Fruit fly (Drosophila melanogaster) whole organism, prepupa: ENCODE data around the gene CG14286.
A peak's percentile ranks its signal among the peaks of the same experiment; 100 is the strongest.

Experiments
- Blimp-1 ChIP-seq: fragments of 200-800 bp; sonication (Bioruptor generic); optimal IDR thresholded peaks from 3 replicates; lab custom pipeline; 2017; ENCODE audit warnings: missing biosample characterization, missing genetic modification characterization, mild to moderate bottlenecking, moderate library complexity, missing genetic modification reagents
- CG10631 ChIP-seq: fragments of 200-800 bp; sonication (Bioruptor generic); optimal IDR thresholded peaks from 2 replicates; lab custom pipeline; 2016; ENCODE audit warnings: missing biosample characterization, missing genetic modification characterization
- CG10669 ChIP-seq: fragments of 200-800 bp; sonication (Bioruptor generic); optimal IDR thresholded peaks from 3 replicates; lab custom pipeline; 2018; ENCODE audit warnings: missing biosample characterization, mild to moderate bottlenecking, missing genetic modification characterization, moderate library complexity
- CG11762 ChIP-seq: fragments of 200-800 bp; sonication (Bioruptor generic); optimal IDR thresholded peaks from 3 replicates; lab custom pipeline; 2016; ENCODE audit warnings: missing biosample characterization, missing genetic modification characterization; ENCODE audit not compliant: insufficient read depth
- CG11902 ChIP-seq: fragments of 200-800 bp; sonication (Bioruptor generic); optimal IDR thresholded peaks from 3 replicates; lab custom pipeline; 2016; ENCODE audit warnings: missing biosample characterization, missing genetic modification characterization
- CG15336 ChIP-seq: fragments of 200-800 bp; sonication (Bioruptor generic); IDR thresholded peaks from 2 replicates; pipeline ENCODE4 v1.3.6; 2022; ENCODE audit warnings: missing biosample characterization, missing genetic modification characterization
- CG1621 ChIP-seq: fragments of 200-800 bp; sonication (Bioruptor generic); optimal IDR thresholded peaks from 3 replicates; lab custom pipeline; 2018; ENCODE audit warnings: missing biosample characterization, mild to moderate bottlenecking, missing genetic modification characterization
- CG16779 ChIP-seq: fragments of 200-800 bp; sonication (Bioruptor generic); optimal IDR thresholded peaks from 3 replicates; lab custom pipeline; 2017; ENCODE audit warnings: missing biosample characterization, mild to moderate bottlenecking, missing genetic modification characterization
- CG3032 ChIP-seq: fragments of 200-800 bp; optimal IDR thresholded peaks from 2 replicates; lab custom pipeline; 2019; ENCODE audit warnings: missing biosample characterization, mild to moderate bottlenecking, missing genetic modification characterization, moderate library complexity
- CG32006 ChIP-seq: fragments of 200-800 bp; sonication (Bioruptor generic); optimal IDR thresholded peaks from 3 replicates; lab custom pipeline; 2017; ENCODE audit warnings: missing biosample characterization, mild to moderate bottlenecking, missing genetic modification characterization
- CG3919 ChIP-seq: fragments of 200-800 bp; sonication (Bioruptor generic); optimal IDR thresholded peaks from 3 replicates; lab custom pipeline; 2016; ENCODE audit warnings: missing biosample characterization, missing genetic modification characterization
- CG6792 ChIP-seq: fragments of 200-800 bp; sonication (Bioruptor generic); optimal IDR thresholded peaks from 3 replicates; lab custom pipeline; 2016; ENCODE audit warnings: missing biosample characterization, missing genetic modification characterization
- CG6808 ChIP-seq: fragments of 200-800 bp; sonication (Bioruptor generic); optimal IDR thresholded peaks from 3 replicates; lab custom pipeline; 2017; ENCODE audit warnings: missing biosample characterization, missing genetic modification characterization, mild to moderate bottlenecking, moderate library complexity, missing genetic modification reagents
- CG7368 ChIP-seq: fragments of 200-800 bp; sonication (Bioruptor generic); optimal IDR thresholded peaks from 3 replicates; lab custom pipeline; 2016; ENCODE audit warnings: missing biosample characterization, missing genetic modification characterization
- CG8319 ChIP-seq: fragments of 200-800 bp; sonication (Bioruptor generic); optimal IDR thresholded peaks from 3 replicates; lab custom pipeline; 2016; ENCODE audit warnings: missing biosample characterization, missing genetic modification characterization
- CG8632 ChIP-seq: fragments of 200-800 bp; sonication (Bioruptor generic); optimal IDR thresholded peaks from 3 replicates; lab custom pipeline; 2016; ENCODE audit warnings: missing biosample characterization, missing genetic modification characterization
- CG9139 ChIP-seq: fragments of 200-800 bp; sonication (Bioruptor generic); optimal IDR thresholded peaks from 3 replicates; lab custom pipeline; 2017; ENCODE audit warnings: missing biosample characterization, mild to moderate bottlenecking, missing genetic modification characterization
- Eip78C ChIP-seq: fragments of 200-800 bp; sonication (Bioruptor generic); peaks from one replicate; lab custom pipeline; 2016; ENCODE audit warnings: missing biosample characterization, missing genetic modification characterization
- Eip93F ChIP-seq: fragments of 200-800 bp; sonication (Bioruptor generic); optimal IDR thresholded peaks from 2 replicates; lab custom pipeline; 2016; ENCODE audit warnings: missing biosample characterization, mild to moderate bottlenecking, missing genetic modification characterization
- Ets96B ChIP-seq: fragments of 200-800 bp; optimal IDR thresholded peaks from 2 replicates; lab custom pipeline; 2019; ENCODE audit warnings: missing biosample characterization, mild to moderate bottlenecking, missing genetic modification characterization, moderate library complexity
- Hr39 ChIP-seq: fragments of 200-800 bp; sonication (Bioruptor generic); optimal IDR thresholded peaks from 2 replicates; lab custom pipeline; 2016; ENCODE audit warnings: missing biosample characterization, missing genetic modification characterization
- Met ChIP-seq: fragments of 200-800 bp; sonication (Bioruptor generic); optimal IDR thresholded peaks from 3 replicates; lab custom pipeline; 2016; ENCODE audit warnings: missing biosample characterization, missing genetic modification characterization
- OdsH ChIP-seq: fragments of 200-800 bp; sonication (Bioruptor generic); optimal IDR thresholded peaks from 3 replicates; lab custom pipeline; 2016; ENCODE audit warnings: missing biosample characterization, missing genetic modification characterization
- Smox ChIP-seq: fragments of 200-800 bp; sonication (Bioruptor generic); optimal IDR thresholded peaks from 3 replicates; lab custom pipeline; 2016; ENCODE audit warnings: missing biosample characterization, missing genetic modification characterization
- Sox102F ChIP-seq: fragments of 200-800 bp; sonication (Bioruptor generic); optimal IDR thresholded peaks from 2 replicates; lab custom pipeline; 2016; ENCODE audit warnings: missing biosample characterization, mild to moderate bottlenecking, missing genetic modification characterization
- Sox14 ChIP-seq: fragments of 200-800 bp; sonication (Bioruptor generic); optimal IDR thresholded peaks from 3 replicates; lab custom pipeline; 2016; ENCODE audit warnings: missing biosample characterization, missing genetic modification characterization
- Sox15 ChIP-seq: fragments of 200-800 bp; sonication (Bioruptor generic); optimal IDR thresholded peaks from 3 replicates; lab custom pipeline; 2016; ENCODE audit warnings: missing biosample characterization, missing genetic modification characterization
- achi ChIP-seq: fragments of 200-800 bp; sonication (Bioruptor generic); optimal IDR thresholded peaks from 3 replicates; lab custom pipeline; 2016; ENCODE audit warnings: missing biosample characterization, missing genetic modification characterization
- acj6 ChIP-seq: fragments of 200-800 bp; sonication (Bioruptor generic); optimal IDR thresholded peaks from 3 replicates; lab custom pipeline; 2016; ENCODE audit warnings: missing biosample characterization, missing genetic modification characterization
- dac ChIP-seq: fragments of 200-800 bp; sonication (Bioruptor generic); optimal IDR thresholded peaks from 2 replicates; lab custom pipeline; 2017; ENCODE audit warnings: missing biosample characterization, mild to moderate bottlenecking, missing genetic modification characterization
- eg ChIP-seq: fragments of 200-800 bp; sonication (Bioruptor generic); IDR thresholded peaks from 3 replicates; pipeline ENCODE4 v1.3.6; 2022; ENCODE audit warnings: missing biosample characterization, missing genetic modification characterization
- esn ChIP-seq: fragments of 200-800 bp; sonication (Bioruptor generic); optimal IDR thresholded peaks from 2 replicates; lab custom pipeline; 2016; ENCODE audit warnings: missing biosample characterization, mild to moderate bottlenecking, missing genetic modification characterization, moderate library complexity
- fd59A ChIP-seq: fragments of 200-800 bp; sonication (Bioruptor generic); optimal IDR thresholded peaks from 2 replicates; lab custom pipeline; 2017; ENCODE audit warnings: missing biosample characterization, mild to moderate bottlenecking, missing genetic modification characterization, missing genetic modification reagents
- fd85E ChIP-seq: fragments of 200-800 bp; sonication (Bioruptor generic); optimal IDR thresholded peaks from 3 replicates; lab custom pipeline; 2016; ENCODE audit warnings: missing biosample characterization, missing genetic modification characterization
- fkh ChIP-seq: fragments of 200-800 bp; sonication (Bioruptor generic); optimal IDR thresholded peaks from 3 replicates; lab custom pipeline; 2017; ENCODE audit warnings: missing biosample characterization, mild to moderate bottlenecking, missing genetic modification characterization, moderate library complexity
- lz ChIP-seq: fragments of 200-800 bp; sonication (Bioruptor generic); optimal IDR thresholded peaks from 3 replicates; lab custom pipeline; 2016; ENCODE audit warnings: missing biosample characterization, missing genetic modification characterization
- net ChIP-seq: fragments of 200-800 bp; sonication (Bioruptor generic); optimal IDR thresholded peaks from 3 replicates; lab custom pipeline; 2016; ENCODE audit warnings: missing biosample characterization, missing genetic modification characterization
- salr ChIP-seq, 2 experiments: fragments of 200-800 bp; sonication (Bioruptor generic); optimal IDR thresholded peaks; 3 replicates each; lab custom pipeline; 2016 to 2018; ENCODE audit warnings: missing biosample characterization in 2 of 2, missing genetic modification characterization in 2 of 2, mild to moderate bottlenecking in 1 of 2
- spab ChIP-seq: fragments of 200-800 bp; sonication (Bioruptor generic); optimal IDR thresholded peaks from 2 replicates; lab custom pipeline; 2017; ENCODE audit warnings: missing biosample characterization, mild to moderate bottlenecking, missing genetic modification characterization, missing genetic modification reagents
- ss ChIP-seq, 2 experiments: fragments of 200-800 bp; sonication (Bioruptor generic); optimal IDR thresholded peaks; 2 replicates in 1 of 2; 3 replicates in 1 of 2; lab custom pipeline; 2017 to 2018; ENCODE audit warnings: mild to moderate bottlenecking in 2 of 2, missing biosample characterization in 2 of 2, missing genetic modification characterization in 2 of 2, moderate library complexity in 1 of 2
- svp ChIP-seq: fragments of 200-800 bp; sonication (Bioruptor generic); peaks from one replicate; lab custom pipeline; 2016; ENCODE audit warnings: missing biosample characterization, missing genetic modification characterization
- topi ChIP-seq: fragments of 200-800 bp; sonication (Bioruptor generic); optimal IDR thresholded peaks from 3 replicates; lab custom pipeline; 2016; ENCODE audit warnings: missing biosample characterization, missing genetic modification characterization

CG14286 gene

dm6 chr3R:18998370-18998769 lies 25.5 kb upstream of the CG14286 start (continued):
- no peak for TF ChIP-seq svp
- TF ChIP-seq Hr39 (GFP tag; lab: Kevin White, UChicago) = no peak
- peak; percentile 35 for TF ChIP-seq OdsH (GFP tag; lab: Kevin White, UChicago)
- TF ChIP-seq acj6 = peak; percentile 38
- no peak for TF ChIP-seq eg (GFP tag; lab: Robert Waterston, UW)
- peak; percentile 4 for TF ChIP-seq CG8319 (GFP tag; lab: Kevin White, UChicago)
- peak; percentile 32 to 35 for TF ChIP-seq salr (GFP tag; optimal IDR thresholded peaks at IDR 0.05; lab: Kevin White, UChicago)
- TF ChIP-seq Sox14 (GFP tag; lab: Kevin White, UChicago) = peak; percentile 53
- no peak for TF ChIP-seq CG8632 (GFP tag; lab: Kevin White, UChicago)
- TF ChIP-seq Sox102F (GFP tag; lab: Kevin White, UChicago) = no peak
- peak; percentile 68 for TF ChIP-seq Ets96B (tag; lab: Kevin White, UChicago)
- TF ChIP-seq dac = no peak
- TF ChIP-seq CG3919 = peak; percentile 77
- no peak for TF ChIP-seq fd85E
- TF ChIP-seq Eip93F (GFP tag; lab: Kevin White, UChicago) = no peak
- TF ChIP-seq Met (GFP tag; lab: Kevin White, UChicago) = no peak
- peak; percentile 18 for TF ChIP-seq CG1621 (tag; lab: Kevin White, UChicago)
- no peak for TF ChIP-seq Sox15 (GFP tag; lab: Kevin White, UChicago)
- no peak for TF ChIP-seq CG6792
- TF ChIP-seq esn (GFP tag; lab: Kevin White, UChicago) = no peak

dm6 chr3R:18999906-19000451 lies 23.9 kb upstream of the CG14286 start:
- TF ChIP-seq CG9139 (GFP tag; lab: Kevin White, UChicago) = peak; percentile 30
- TF ChIP-seq OdsH (GFP tag; lab: Kevin White, UChicago) = no peak
- no peak for TF ChIP-seq esn (GFP tag; lab: Kevin White, UChicago)
- TF ChIP-seq Blimp-1 (GFP tag; lab: Kevin White, UChicago) = no peak
- TF ChIP-seq CG10669 (GFP tag; lab: Kevin White, UChicago) = no peak
- no peak for TF ChIP-seq Sox15 (GFP tag; lab: Kevin White, UChicago)
- no peak for TF ChIP-seq CG11762 (GFP tag; lab: Kevin White, UChicago)
- no peak for TF ChIP-seq CG16779
- no peak for TF ChIP-seq CG11902
- TF ChIP-seq achi (GFP tag; lab: Kevin White, UChicago) = no peak
- peak; percentile 71 for TF ChIP-seq Eip78C (GFP tag; lab: Kevin White, UChicago)
- TF ChIP-seq CG3032 = no peak
- TF ChIP-seq CG8319 (GFP tag; lab: Kevin White, UChicago) = no peak
- TF ChIP-seq spab = no peak
- TF ChIP-seq Eip93F (GFP tag; lab: Kevin White, UChicago) = no peak
- peak; percentile 62 for TF ChIP-seq svp
- TF ChIP-seq CG15336 = no peak
- no peak for TF ChIP-seq Smox (GFP tag; lab: Kevin White, UChicago)
- no peak for TF ChIP-seq Sox102F (GFP tag; lab: Kevin White, UChicago)
- no peak for TF ChIP-seq fd59A (GFP tag; lab: Kevin White, UChicago)
- no peak for TF ChIP-seq eg (GFP tag; lab: Robert Waterston, UW)
- no peak for TF ChIP-seq fd85E
- no peak for TF ChIP-seq CG3919
- TF ChIP-seq CG32006 (GFP tag; lab: Kevin White, UChicago) = no peak
- no peak for TF ChIP-seq CG6808 (GFP tag; lab: Kevin White, UChicago)
- TF ChIP-seq topi = no peak
- TF ChIP-seq fkh (GFP tag; lab: Kevin White, UChicago) = peak; percentile 69
- peak in 1 of 2 experiments; percentile 43 for TF ChIP-seq ss (GFP tag; optimal IDR thresholded peaks at IDR 0.05; lab: Kevin White, UChicago)

- TF ChIP-seq net (GFP tag; lab: Kevin White, UChicago) (no peak), Eip93F (GFP tag; lab: Kevin White, UChicago) (no peak), lz (GFP tag; lab: Kevin White, UChicago) (no peak), CG11762 (GFP tag; lab: Kevin White, UChicago) (no peak), CG1621 (tag; lab: Kevin White, UChicago) (no peak), CG7368 (GFP tag; lab: Kevin White, UChicago) (no peak), CG10631 (GFP tag; lab: Kevin White, UChicago) (no peak), Met (GFP tag; lab: Kevin White, UChicago) (no peak)
These were observed 22.2 kb upstream of the CG14286 start for dm6 chr3R:19001701-19002100.
